Fruit fly (Drosophila melanogaster): Measurements from ENCODE around the gene COX6AL2.
A peak's percentile ranks its signal among the peaks of the same experiment; 100 is the strongest.

COX6AL2 gene

dm6 chr3L:18865447-18866367 lies 48.2 kb downstream of the COX6AL2 start, which contains the start of gene CG14074:
CG14074 (plus strand) TSS chr3L:18866225.
- TF ChIP-seq Rel (GFP tag; optimal IDR thresholded peaks at IDR 0.05): no peak
- peak; percentile 52 for TF ChIP-seq Rel (tag; optimal IDR thresholded peaks at IDR 0.05)
- TF ChIP-seq woc (GFP tag; optimal IDR thresholded peaks at IDR 0.05): peak; percentile 11
- no peak for TF ChIP-seq foxo (GFP tag; optimal IDR thresholded peaks at IDR 0.05)
- TF ChIP-seq pan (optimal IDR thresholded peaks at IDR 0.05): no peak
- no peak for TF ChIP-seq usp (GFP tag; optimal IDR thresholded peaks at IDR 0.05)
- TF ChIP-seq brk (GFP tag; optimal IDR thresholded peaks at IDR 0.05): peak; percentile 0
- no peak for TF ChIP-seq CG32264 (GFP tag; optimal IDR thresholded peaks at IDR 0.05)
- no peak for TF ChIP-seq Vsx2 (GFP tag; optimal IDR thresholded peaks at IDR 0.05; ENCODE audit: partially characterized antibody)
- no peak for TF ChIP-seq Dfd (GFP tag; optimal IDR thresholded peaks at IDR 0.05)
- TF ChIP-seq Jra (GFP tag; optimal IDR thresholded peaks at IDR 0.05): no peak
- no peak for TF ChIP-seq h (GFP tag; optimal IDR thresholded peaks at IDR 0.05)
- TF ChIP-seq Myc (optimal IDR thresholded peaks at IDR 0.05): no peak
- no peak for TF ChIP-seq CG9705 (GFP tag; optimal IDR thresholded peaks at IDR 0.05)
- TF ChIP-seq sage (GFP tag; optimal IDR thresholded peaks at IDR 0.05): peak; percentile 64

- TF ChIP-seq pan (optimal IDR thresholded peaks at IDR 0.05): no peak
- no peak for TF ChIP-seq Jra (GFP tag; optimal IDR thresholded peaks at IDR 0.05)
- no peak for TF ChIP-seq dsf (GFP tag; optimal IDR thresholded peaks at IDR 0.05; ENCODE audit: borderline replicate concordance)
- TF ChIP-seq dl (GFP tag; optimal IDR thresholded peaks at IDR 0.05; ENCODE audit: insufficient read depth in 1 of 2, partially characterized antibody in 2 of 2): no peak
- no peak for TF ChIP-seq brk (GFP tag; optimal IDR thresholded peaks at IDR 0.05)
- TF ChIP-seq fru (GFP tag; optimal IDR thresholded peaks at IDR 0.05): no peak
- no peak for TF ChIP-seq foxo (GFP tag; optimal IDR thresholded peaks at IDR 0.05)
These were observed 50.6 kb downstream of the COX6AL2 start, which contains the start of gene CG6865 for dm6 chr3L:18863327-18863726. CG6865 (plus strand) TSS chr3L:18863647.

dm6 chr3L:18861893-18862292 lies 52.1 kb downstream of the COX6AL2 start:
- no peak for TF ChIP-seq sage (GFP tag; optimal IDR thresholded peaks at IDR 0.05)
- no peak for TF ChIP-seq h (GFP tag; optimal IDR thresholded peaks at IDR 0.05)
- TF ChIP-seq Dif (GFP tag; optimal IDR thresholded peaks at IDR 0.05; ENCODE audit: partially characterized antibody): no peak
- no peak for TF ChIP-seq dmrt93B (GFP tag; optimal IDR thresholded peaks at IDR 0.05)
- TF ChIP-seq jim (GFP tag; optimal IDR thresholded peaks at IDR 0.05): no peak
- TF ChIP-seq OdsH (GFP tag; optimal IDR thresholded peaks at IDR 0.05): no peak
- TF ChIP-seq Sp1 (GFP tag; optimal IDR thresholded peaks at IDR 0.05): no peak

DNA sequence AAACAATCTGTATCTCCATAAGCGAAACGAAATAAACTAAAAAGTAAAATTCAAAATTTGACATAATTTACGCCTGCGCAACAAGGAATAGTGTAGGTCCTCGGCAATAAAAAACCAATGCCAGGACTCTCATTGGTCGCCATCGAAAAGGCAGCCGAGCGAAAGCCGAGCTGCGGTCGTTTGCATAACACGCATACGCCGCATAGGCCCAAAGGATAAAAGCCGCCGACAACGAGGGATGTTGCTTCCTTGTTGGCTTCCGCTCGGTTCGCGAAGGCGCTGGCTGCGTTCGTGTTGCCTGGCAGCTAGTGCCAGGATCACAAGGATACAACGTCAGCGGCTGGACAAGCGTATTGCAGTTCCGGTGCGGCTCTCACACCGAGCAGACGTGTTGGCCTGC lies 53.5 kb downstream of the COX6AL2 start:
- TF ChIP-seq Myc (optimal IDR thresholded peaks at IDR 0.05): no peak
- TF ChIP-seq GATAd (GFP tag; optimal IDR thresholded peaks at IDR 0.05): no peak
- no peak for TF ChIP-seq HLH106 (tag; optimal IDR thresholded peaks at IDR 0.05)
- TF ChIP-seq lola (GFP tag; optimal IDR thresholded peaks at IDR 0.05): no peak
- TF ChIP-seq Rel (GFP tag; optimal IDR thresholded peaks at IDR 0.05): no peak
- TF ChIP-seq Rel (tag; optimal IDR thresholded peaks at IDR 0.05): no peak
- TF ChIP-seq Hr83 (GFP tag; optimal IDR thresholded peaks at IDR 0.05; ENCODE audit: poor library complexity, severe bottlenecking): no peak
- no peak for TF ChIP-seq N (GFP tag; optimal IDR thresholded peaks at IDR 0.05)
- no peak for TF ChIP-seq Vsx2 (GFP tag; optimal IDR thresholded peaks at IDR 0.05; ENCODE audit: partially characterized antibody)
- no peak for TF ChIP-seq woc (GFP tag; optimal IDR thresholded peaks at IDR 0.05)

Data from whole organism, wandering third instar larva.